Fruit fly (Drosophila melanogaster) whole organism, adult: Measurements from ENCODE around the gene Spn.

Experiments
- CG11617 ChIP-seq: fragments of 200-800 bp; sonication (Bioruptor generic); optimal IDR thresholded peaks from 2 replicates; lab custom pipeline; 2017; ENCODE audit warnings: mild to moderate bottlenecking, missing biosample characterization, missing genetic modification reagents, missing genetic modification characterization
- CG33017 ChIP-seq: fragments of 200-800 bp; sonication (Bioruptor generic); optimal IDR thresholded peaks from 2 replicates; lab custom pipeline; 2018; ENCODE audit warnings: missing biosample characterization, mild to moderate bottlenecking, missing genetic modification characterization, moderate library complexity
- CG7101 ChIP-seq: fragments of 200-800 bp; sonication (Bioruptor generic); optimal IDR thresholded peaks from 2 replicates; lab custom pipeline; 2018; ENCODE audit warnings: missing biosample characterization, mild to moderate bottlenecking, missing genetic modification characterization, moderate library complexity
- Clk ChIP-seq: fragments of 200-800 bp; sonication (Bioruptor generic); optimal IDR thresholded peaks from 2 replicates; lab custom pipeline; 2017; ENCODE audit warnings: missing biosample characterization, missing genetic modification characterization
- bab1 ChIP-seq: fragments of 200-800 bp; sonication (Bioruptor generic); optimal IDR thresholded peaks from 3 replicates; lab custom pipeline; 2019; ENCODE audit warnings: missing biosample characterization, mild to moderate bottlenecking, missing genetic modification characterization, moderate library complexity
- cnc ChIP-seq, 2 experiments: fragments of >200 bp; optimal IDR thresholded peaks; 2 replicates each; lab custom pipeline; 2017
- ovo ChIP-seq: fragments of 200-800 bp; sonication (Bioruptor generic); optimal IDR thresholded peaks from 2 replicates; lab custom pipeline; 2016; ENCODE audit warnings: missing biosample characterization, missing genetic modification characterization
- tj ChIP-seq: fragments of 200-800 bp; sonication (Bioruptor generic); optimal IDR thresholded peaks from 3 replicates; lab custom pipeline; 2017; ENCODE audit warnings: missing biosample characterization, mild to moderate bottlenecking, missing genetic modification characterization, moderate library complexity

DNA sequence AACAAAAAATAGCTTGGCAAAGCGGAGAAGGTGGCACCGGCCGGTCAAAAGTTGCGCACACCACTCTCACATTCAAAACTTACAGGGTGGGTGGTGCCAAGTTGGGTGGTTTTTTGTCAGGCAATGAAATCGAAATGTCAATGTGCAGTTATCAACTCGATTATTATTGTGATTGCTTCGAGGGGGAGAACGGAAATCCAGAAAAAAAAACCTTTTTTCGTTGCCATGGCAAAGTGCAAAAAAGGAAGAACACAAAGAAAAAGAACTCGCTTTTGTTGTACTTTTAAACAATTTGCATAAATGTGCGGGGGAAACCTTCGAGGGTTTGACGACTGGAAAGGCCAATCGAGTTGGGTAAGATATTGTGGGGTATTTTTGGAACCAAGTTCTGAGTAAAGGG is 30.7 kb upstream of the Spn start:
- no peak for TF ChIP-seq Clk (GFP tag; lab: Kevin White, UChicago)
- TF ChIP-seq CG7101 (tag; lab: Kevin White, UChicago): no peak
- no peak for TF ChIP-seq ovo
- TF ChIP-seq cnc (optimal IDR thresholded peaks at IDR 0.05; lab: Kevin White, UChicago): no peak
- TF ChIP-seq CG11617 (GFP tag; lab: Kevin White, UChicago): no peak
- TF ChIP-seq bab1 (GFP tag; lab: Kevin White, UChicago): no peak
- no peak for TF ChIP-seq CG33017
- no peak for TF ChIP-seq tj
